Fruit fly (Drosophila melanogaster): ENCODE data around the gene CG5653.

Gene CG5653

DNA sequence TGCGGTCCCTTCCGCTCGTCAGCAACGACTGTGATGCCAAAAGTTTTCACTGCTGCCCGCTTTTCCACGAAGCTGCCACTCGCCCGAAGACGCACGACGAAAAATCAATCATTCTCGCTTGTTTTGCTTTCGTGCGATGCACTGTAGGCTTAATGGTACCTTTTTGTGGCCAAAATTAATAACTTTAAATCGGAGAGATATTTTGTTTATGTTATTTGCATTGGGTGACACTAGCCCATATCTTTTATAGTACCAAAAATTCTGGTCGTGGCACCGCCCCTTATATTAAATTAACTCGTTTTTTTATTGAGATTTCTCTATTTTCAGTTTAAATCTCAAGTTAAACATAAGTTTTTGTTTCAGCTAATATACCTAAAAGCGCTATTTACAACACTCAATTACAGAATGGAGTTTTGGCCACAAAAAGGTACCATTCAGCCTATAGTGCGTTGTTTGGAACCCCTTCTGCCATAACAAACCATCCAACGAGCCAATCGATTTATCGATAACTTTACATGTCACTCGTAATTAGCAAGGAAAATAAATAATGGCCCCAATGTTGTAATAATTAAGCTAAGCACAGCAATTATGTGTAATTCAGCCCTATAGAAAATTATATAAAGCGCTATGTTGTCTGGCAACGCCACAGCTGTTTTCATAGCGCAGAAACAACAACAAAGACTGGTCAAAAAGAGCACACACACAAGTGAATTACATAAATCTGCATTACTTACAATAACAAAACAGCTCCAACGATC, 12.8 kb downstream of the CG5653 start (continued):
- no peak for TF ChIP-seq gce (GFP tag; IDR thresholded peaks at IDR 0.05)
- TF ChIP-seq mam (GFP tag; optimal IDR thresholded peaks at IDR 0.05) = no peak
- TF ChIP-seq Rfx (GFP tag; IDR thresholded peaks at IDR 0.05) = peak; percentile 52
- no peak for TF ChIP-seq kay (GFP tag; optimal IDR thresholded peaks at IDR 0.05)
- no peak for TF ChIP-seq twi (tag; optimal IDR thresholded peaks at IDR 0.05)
- TF ChIP-seq CG4730 (GFP tag; IDR thresholded peaks at IDR 0.05) = no peak
- TF ChIP-seq MTF-1 (GFP tag; optimal IDR thresholded peaks at IDR 0.05; ENCODE audit: borderline replicate concordance) = peak; percentile 25
- TF ChIP-seq CG2202 (tag; optimal IDR thresholded peaks at IDR 0.05) = peak; percentile 9
- no peak for TF ChIP-seq ash1 (GFP tag; optimal IDR thresholded peaks at IDR 0.05)
- TF ChIP-seq zfh1 (GFP tag; IDR thresholded peaks at IDR 0.05) = no peak
- TF ChIP-seq trem (tag; optimal IDR thresholded peaks at IDR 0.05) = peak; percentile 9
- no peak for TF ChIP-seq kni (GFP tag; optimal IDR thresholded peaks at IDR 0.05)
- no peak for TF ChIP-seq Lpt (GFP tag; optimal IDR thresholded peaks at IDR 0.05)
- peak; percentile 40; the same call in 2 of the 3 replicates for TF ChIP-seq CG16813 (GFP tag; IDR thresholded peaks at IDR 0.05; ENCODE audit: partially characterized antibody)
- TF ChIP-seq Ravus (GFP tag; IDR thresholded peaks at IDR 0.05) = no peak
- 0 out of 3 replicates have a peak, but pooled peaks have one; percentile 14 for TF ChIP-seq Mrtf (GFP tag; IDR thresholded peaks at IDR 0.05)
- TF ChIP-seq nau (GFP tag; optimal IDR thresholded peaks at IDR 0.05) = peak; percentile 60
- TF ChIP-seq CG10209 (GFP tag; optimal IDR thresholded peaks at IDR 0.05) = peak; percentile 62
- TF ChIP-seq tgo (GFP tag; IDR thresholded peaks at IDR 0.05) = peak; percentile 50; the same call in 2 of the 3 replicates
- TF ChIP-seq repo (GFP tag; optimal IDR thresholded peaks at IDR 0.05) = no peak
- TF ChIP-seq CG10431 (GFP tag; optimal IDR thresholded peaks at IDR 0.05) = peak; percentile 24
- 0 out of 2 replicates have a peak, but pooled peaks have one; percentile 57 for TF ChIP-seq lmd (GFP tag; IDR thresholded peaks at IDR 0.05)
- TF ChIP-seq CG13424 (tag; optimal IDR thresholded peaks at IDR 0.05) = peak; percentile 77
- TF ChIP-seq Gsc (GFP tag; IDR thresholded peaks at IDR 0.05) = no peak
- no peak for TF ChIP-seq btn (GFP tag; optimal IDR thresholded peaks at IDR 0.05)
- peak; percentile 4 for TF ChIP-seq tup (GFP tag; optimal IDR thresholded peaks at IDR 0.05)
- no peak for TF ChIP-seq CG6254 (GFP tag; optimal IDR thresholded peaks at IDR 0.05)
- TF ChIP-seq CG13624 (GFP tag; optimal IDR thresholded peaks at IDR 0.05) = no peak
- no peak for TF ChIP-seq dati (GFP tag; IDR thresholded peaks at IDR 0.05)
- peak; percentile 65 for TF ChIP-seq CG3407 (GFP tag; optimal IDR thresholded peaks at IDR 0.05)
- no peak for TF ChIP-seq vfl (GFP tag; optimal IDR thresholded peaks at IDR 0.05)
- peak; percentile 60 for TF ChIP-seq Ssrp (tag; optimal IDR thresholded peaks at IDR 0.05)
- no peak for TF ChIP-seq E2f1 (GFP tag; IDR thresholded peaks at IDR 0.05)
- TF ChIP-seq gcm2 (GFP tag; optimal IDR thresholded peaks at IDR 0.05) = no peak
- TF ChIP-seq CG6765 (GFP tag; optimal IDR thresholded peaks at IDR 0.05) = peak; percentile 71
- TF ChIP-seq CG2129 (GFP tag; IDR thresholded peaks at IDR 0.05; ENCODE audit: partially characterized antibody) = no peak
- peak; percentile 64 for TF ChIP-seq sug (tag; optimal IDR thresholded peaks at IDR 0.05)
- no peak for TF ChIP-seq br (optimal IDR thresholded peaks at IDR 0.05)
- TF ChIP-seq CG14050 (GFP tag; IDR thresholded peaks at IDR 0.05) = no peak
- no peak for TF ChIP-seq luna (GFP tag; optimal IDR thresholded peaks at IDR 0.05)
- TF ChIP-seq CG2199 (GFP tag; IDR thresholded peaks at IDR 0.05) = no peak
- no peak for TF ChIP-seq Hr39 (optimal IDR thresholded peaks at IDR 0.05)
- TF ChIP-seq CG33213 (GFP tag; optimal IDR thresholded peaks at IDR 0.05) = no peak
- TF ChIP-seq Fer3 (tag; optimal IDR thresholded peaks at IDR 0.05) = peak; percentile 70
- no peak for TF ChIP-seq CG7745 (tag; optimal IDR thresholded peaks at IDR 0.05)
- no peak for TF ChIP-seq esg (GFP tag; conservative IDR thresholded peaks at IDR 0.05)
- no peak for TF ChIP-seq CG18011 (GFP tag; optimal IDR thresholded peaks at IDR 0.05)
- TF ChIP-seq Vsx1 (GFP tag; optimal IDR thresholded peaks at IDR 0.05) = peak; percentile 80
- TF ChIP-seq CG34224 (GFP tag; IDR thresholded peaks at IDR 0.05; ENCODE audit: partially characterized antibody) = no peak
- peak; percentile 53 for TF ChIP-seq Bgb (GFP tag; IDR thresholded peaks at IDR 0.05; ENCODE audit: partially characterized antibody)
